Worm (Caenorhabditis elegans) whole organism, L3 larva: ENCODE measurements around the gene Y7A5A.2.

Experiments
- ceh-28 ChIP-seq: fragments of 150-350 bp; optimal IDR thresholded peaks from 2 replicates; lab custom pipeline; 2014; ENCODE audit warnings: missing biosample characterization, missing genetic modification reagents, missing genetic modification characterization
- jun-1 ChIP-seq: fragments of 150-350 bp; optimal IDR thresholded peaks from 2 replicates; lab custom pipeline; 2014; ENCODE audit warnings: missing biosample characterization, missing genetic modification reagents, missing genetic modification characterization
- lsy-12 ChIP-seq: sonication (generic microtip); optimal IDR thresholded peaks from 2 replicates; lab custom pipeline; 2016; ENCODE audit warnings: mild to moderate bottlenecking, missing genetic modification characterization, missing compliant biosample characterization
- mdl-1 ChIP-seq: fragments of 150-350 bp; optimal IDR thresholded peaks from 2 replicates; lab custom pipeline; 2014; ENCODE audit warnings: missing biosample characterization, missing genetic modification characterization
- nfya-1 ChIP-seq: sonication (generic microtip); optimal IDR thresholded peaks from 2 replicates; lab custom pipeline; 2017; ENCODE audit warnings: missing genetic modification characterization, mild to moderate bottlenecking, missing compliant biosample characterization, antibody characterized with exemption, moderate library complexity; ENCODE audit not compliant: insufficient read depth
- nhr-25 ChIP-seq: sonication (generic microtip); optimal IDR thresholded peaks from 2 replicates; lab custom pipeline; 2017; ENCODE audit warnings: missing biosample characterization, missing genetic modification characterization
- nhr-28 ChIP-seq: fragments of 150-350 bp; optimal IDR thresholded peaks from 2 replicates; lab custom pipeline; 2014; ENCODE audit warnings: missing biosample characterization, missing genetic modification characterization
- nhr-76 ChIP-seq: fragments of 150-350 bp; sonication (generic microtip); optimal IDR thresholded peaks from 5 replicates; lab custom pipeline; 2014; ENCODE audit warnings: missing biosample characterization, missing genetic modification characterization
- pqm-1 ChIP-seq: fragments of 150-350 bp; optimal IDR thresholded peaks from 2 replicates; lab custom pipeline; 2017; ENCODE audit warnings: missing biosample characterization, missing genetic modification characterization, inconsistent platforms
- unc-62 ChIP-seq: fragments of 150-350 bp; sonication (generic microtip); optimal IDR thresholded peaks from 4 replicates; lab custom pipeline; 2014; ENCODE audit warnings: missing biosample characterization, missing genetic modification reagents, missing genetic modification characterization
- ztf-11 ChIP-seq: fragments of 150-350 bp; optimal IDR thresholded peaks from 2 replicates; lab custom pipeline; 2014; ENCODE audit warnings: missing biosample characterization, missing genetic modification characterization
- ztf-4 ChIP-seq: fragments of 150-350 bp; optimal IDR thresholded peaks from 2 replicates; lab custom pipeline; 2014; ENCODE audit warnings: missing biosample characterization, missing genetic modification characterization

ce11 chrX:15811341-15811740 lies 38.8 kb upstream of the Y7A5A.2 start:
- no peak for TF ChIP-seq lsy-12 (tag; lab: Kevin White, UChicago)
- no peak for TF ChIP-seq nfya-1 (tag; lab: Kevin White, UChicago)
- TF ChIP-seq mdl-1 (tag; lab: Kevin White, UChicago): no peak
- no peak for TF ChIP-seq ztf-11 (tag; lab: Kevin White, UChicago)
- no peak for TF ChIP-seq unc-62 (GFP tag; lab: Kevin White, UChicago)
- no peak for TF ChIP-seq nhr-28
- TF ChIP-seq nhr-25: no peak
- no peak for TF ChIP-seq nhr-76
- no peak for TF ChIP-seq pqm-1
- TF ChIP-seq ceh-28: no peak
- no peak for TF ChIP-seq jun-1 (tag; lab: Kevin White, UChicago)
- TF ChIP-seq ztf-4 (tag; lab: Kevin White, UChicago): no peak
